Worm (Caenorhabditis elegans) whole organism, early embryonic: ENCODE results near the gene W06G6.9.

Experiments used
- ama-1 ChIP-seq: fragments of 150-350 bp; optimal IDR thresholded peaks from 2 replicates; lab custom pipeline; 2014
- scrt-1 ChIP-seq: fragments of 200-800 bp; sonication (Bioruptor generic); IDR thresholded peaks from 2 replicates; pipeline ENCODE4 v1.3.6; 2022; ENCODE audit warnings: missing genetic modification characterization, missing compliant biosample characterization

DNA sequence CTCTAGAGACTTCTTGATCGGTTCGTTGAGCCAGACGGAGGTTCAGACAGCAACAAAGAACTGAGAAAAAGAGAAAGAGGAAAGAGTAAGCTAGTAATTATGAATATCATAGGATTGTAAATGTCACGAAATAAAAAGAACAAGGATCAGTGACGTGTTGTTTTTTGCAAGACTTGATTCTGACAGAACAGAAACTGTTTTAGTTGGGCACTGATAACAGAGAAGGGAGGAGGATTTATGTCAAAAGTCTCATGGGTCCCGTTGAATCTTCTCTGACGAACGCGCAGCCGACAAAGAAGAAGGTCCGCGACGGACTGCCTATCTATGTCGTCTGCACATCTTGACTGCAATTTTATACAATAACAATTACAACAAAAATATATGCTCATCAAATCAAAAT is 45.6 kb downstream of the W06G6.9 start, which contains the start of gene T03E6.9:
- no peak for TF ChIP-seq ama-1 (lab: Kevin White, UChicago)
- TF ChIP-seq scrt-1 = no peak
